Fruit fly (Drosophila melanogaster) whole organism, embryonic: ENCODE results near the gene mfr.

ENCODE experiments used
- BEAF-32 ChIP-seq: fragments of 200-800 bp; sonication (Bioruptor generic); optimal IDR thresholded peaks from 3 replicates; lab custom pipeline; 2017; ENCODE audit warnings: missing biosample characterization, missing genetic modification characterization, mild to moderate bottlenecking, moderate library complexity, missing genetic modification reagents
- Bgb ChIP-seq: fragments of 200-800 bp; sonication (Bioruptor generic); IDR thresholded peaks from 2 replicates; pipeline ENCODE4 v1.3.6; 2022; ENCODE audit warnings: missing biosample characterization, missing genetic modification characterization; ENCODE audit not compliant: partially characterized antibody
- CG10462 ChIP-seq: fragments of 200-800 bp; sonication (Bioruptor generic); optimal IDR thresholded peaks from 2 replicates; lab custom pipeline; 2016; ENCODE audit warnings: missing biosample characterization, missing genetic modification characterization
- CG10654 ChIP-seq: fragments of 200-800 bp; sonication (Bioruptor generic); optimal IDR thresholded peaks from 2 replicates; lab custom pipeline; 2016; ENCODE audit warnings: missing biosample characterization, missing genetic modification characterization
- CG12236 ChIP-seq: fragments of 200-800 bp; sonication (Bioruptor generic); optimal IDR thresholded peaks from 2 replicates; lab custom pipeline; 2016; ENCODE audit warnings: missing biosample characterization, missing genetic modification characterization
- CG14441 ChIP-seq: fragments of 200-800 bp; sonication (Bioruptor generic); IDR thresholded peaks from 2 replicates; pipeline ENCODE4 v1.3.6; 2022; ENCODE audit warnings: missing biosample characterization, missing genetic modification characterization
- CG15011 ChIP-seq: fragments of 200-800 bp; sonication (Bioruptor generic); optimal IDR thresholded peaks from 3 replicates; lab custom pipeline; 2018; ENCODE audit warnings: missing biosample characterization, mild to moderate bottlenecking, missing genetic modification characterization
- CG15269 ChIP-seq: fragments of 200-800 bp; sonication (Bioruptor generic); optimal IDR thresholded peaks from 2 replicates; lab custom pipeline; 2018; ENCODE audit warnings: missing biosample characterization, mild to moderate bottlenecking, missing genetic modification characterization, moderate library complexity
- CG16813 ChIP-seq: fragments of 200-800 bp; sonication (Bioruptor generic); IDR thresholded peaks from 3 replicates; pipeline ENCODE4 v1.3.6; 2022; ENCODE audit warnings: missing biosample characterization, missing genetic modification characterization; ENCODE audit not compliant: partially characterized antibody
- CG17359 ChIP-seq: fragments of 200-800 bp; sonication (Bioruptor generic); optimal IDR thresholded peaks from 3 replicates; lab custom pipeline; 2018; ENCODE audit warnings: missing biosample characterization, mild to moderate bottlenecking, missing genetic modification characterization, moderate library complexity
- CG2116 ChIP-seq: fragments of 200-800 bp; sonication (Bioruptor generic); optimal IDR thresholded peaks from 3 replicates; lab custom pipeline; 2018; ENCODE audit warnings: missing biosample characterization, mild to moderate bottlenecking, missing genetic modification characterization
- CG32767 ChIP-seq: fragments of 200-800 bp; sonication (Bioruptor generic); IDR thresholded peaks from 2 replicates; pipeline ENCODE4 v1.3.6; 2022; ENCODE audit warnings: missing biosample characterization, missing genetic modification characterization
- CG33557 ChIP-seq: fragments of 200-800 bp; sonication (Bioruptor generic); optimal IDR thresholded peaks from 2 replicates; lab custom pipeline; 2019; ENCODE audit warnings: missing biosample characterization, mild to moderate bottlenecking, missing genetic modification characterization, moderate library complexity
- CG4617 ChIP-seq: fragments of 200-800 bp; sonication (Bioruptor generic); optimal IDR thresholded peaks from 3 replicates; lab custom pipeline; 2016; ENCODE audit warnings: missing biosample characterization, missing genetic modification characterization, borderline replicate concordance
- CG6813 ChIP-seq: fragments of 200-800 bp; sonication (Bioruptor generic); optimal IDR thresholded peaks from 2 replicates; lab custom pipeline; 2017; ENCODE audit warnings: missing biosample characterization, missing genetic modification characterization, mild to moderate bottlenecking, moderate library complexity, missing genetic modification reagents
- CG6854 ChIP-seq: fragments of 200-800 bp; sonication (Bioruptor generic); optimal IDR thresholded peaks from 3 replicates; lab custom pipeline; 2017; ENCODE audit warnings: missing biosample characterization, mild to moderate bottlenecking, missing genetic modification characterization
- Dek ChIP-seq: fragments of 200-800 bp; sonication (Bioruptor generic); optimal IDR thresholded peaks from 3 replicates; lab custom pipeline; 2019; ENCODE audit warnings: missing biosample characterization, mild to moderate bottlenecking, missing genetic modification characterization, moderate library complexity
- Dip3 ChIP-seq: fragments of 200-800 bp; sonication (Bioruptor generic); optimal IDR thresholded peaks from 3 replicates; lab custom pipeline; 2016; ENCODE audit warnings: missing biosample characterization, missing genetic modification characterization
- Doc2 ChIP-seq: fragments of 200-800 bp; sonication (Bioruptor generic); IDR thresholded peaks from 2 replicates; pipeline ENCODE4 v1.3.6; 2022; ENCODE audit warnings: missing biosample characterization, missing genetic modification characterization
- Doc3 ChIP-seq: fragments of 200-800 bp; sonication (Bioruptor generic); IDR thresholded peaks from 3 replicates; pipeline ENCODE4 v1.3.6; 2022; ENCODE audit warnings: missing biosample characterization, missing genetic modification characterization; ENCODE audit not compliant: partially characterized antibody
- Dref ChIP-seq: fragments of 200-800 bp; sonication (Bioruptor generic); IDR thresholded peaks from 2 replicates; pipeline ENCODE4 v1.3.6; 2022; ENCODE audit warnings: missing biosample characterization, missing genetic modification characterization
- Hr51 ChIP-seq, 2 experiments: fragments of 200-800 bp; sonication (Bioruptor generic); optimal IDR thresholded peaks; 2 replicates in 1 of 2; 3 replicates in 1 of 2; lab custom pipeline; 2016 to 2018; ENCODE audit warnings: missing biosample characterization in 2 of 2, missing genetic modification characterization in 2 of 2, mild to moderate bottlenecking in 1 of 2, moderate library complexity in 1 of 2
- Hsf ChIP-seq: fragments of 200-800 bp; sonication (Bioruptor generic); optimal IDR thresholded peaks from 3 replicates; lab custom pipeline; 2016; ENCODE audit warnings: missing biosample characterization, missing genetic modification characterization
- MESR4 ChIP-seq: fragments of 200-800 bp; sonication (Bioruptor generic); optimal IDR thresholded peaks from 2 replicates; lab custom pipeline; 2018; ENCODE audit warnings: missing biosample characterization, mild to moderate bottlenecking, missing genetic modification characterization, moderate library complexity
- abd-A ChIP-seq: fragments of 200-800 bp; sonication (Bioruptor generic); optimal IDR thresholded peaks from 3 replicates; lab custom pipeline; 2019; ENCODE audit warnings: missing biosample characterization, mild to moderate bottlenecking, missing genetic modification characterization, moderate library complexity
- al ChIP-seq: fragments of 200-800 bp; sonication (Bioruptor generic); IDR thresholded peaks from 2 replicates; pipeline ENCODE4 v1.3.6; 2022; ENCODE audit warnings: missing biosample characterization, missing genetic modification characterization
- bcd ChIP-seq: fragments of 200-800 bp; sonication (Bioruptor generic); optimal IDR thresholded peaks from 2 replicates; lab custom pipeline; 2017; ENCODE audit warnings: missing biosample characterization, mild to moderate bottlenecking, missing genetic modification characterization
- ci ChIP-seq: fragments of 200-800 bp; sonication (Bioruptor generic); IDR thresholded peaks from 3 replicates; pipeline ENCODE4 v1.3.6; 2022; ENCODE audit warnings: missing biosample characterization, missing genetic modification characterization
- crol ChIP-seq: fragments of 200-800 bp; sonication (Bioruptor generic); IDR thresholded peaks from 2 replicates; pipeline ENCODE4 v1.3.6; 2022; ENCODE audit warnings: missing biosample characterization, missing genetic modification characterization
- dimm ChIP-seq: fragments of 200-800 bp; sonication (Bioruptor generic); IDR thresholded peaks from 2 replicates; pipeline ENCODE4 v1.3.6; 2022; ENCODE audit warnings: missing biosample characterization, missing genetic modification characterization
- dmrt99B ChIP-seq: fragments of 200-800 bp; sonication (Bioruptor generic); optimal IDR thresholded peaks from 2 replicates; lab custom pipeline; 2018; ENCODE audit warnings: missing biosample characterization, mild to moderate bottlenecking, missing genetic modification characterization, moderate library complexity
- ems ChIP-seq: fragments of 200-800 bp; sonication (Bioruptor generic); optimal IDR thresholded peaks from 3 replicates; lab custom pipeline; 2016; ENCODE audit warnings: missing biosample characterization, missing genetic modification characterization
- fd96Cb ChIP-seq: fragments of 200-800 bp; sonication (Bioruptor generic); optimal IDR thresholded peaks from 2 replicates; lab custom pipeline; 2018; ENCODE audit warnings: missing biosample characterization, mild to moderate bottlenecking, missing genetic modification characterization, moderate library complexity
- gce ChIP-seq: fragments of 200-800 bp; sonication (Bioruptor generic); IDR thresholded peaks from 3 replicates; pipeline ENCODE4 v1.3.6; 2022; ENCODE audit warnings: missing biosample characterization, missing genetic modification characterization
- gcm ChIP-seq: fragments of 200-800 bp; sonication (Bioruptor generic); optimal IDR thresholded peaks from 2 replicates; lab custom pipeline; 2019; ENCODE audit warnings: missing biosample characterization, mild to moderate bottlenecking, missing genetic modification characterization, moderate library complexity
- grau ChIP-seq: fragments of 200-800 bp; optimal IDR thresholded peaks from 3 replicates; lab custom pipeline; 2019; ENCODE audit warnings: missing biosample characterization, mild to moderate bottlenecking, missing genetic modification characterization, moderate library complexity
- hb ChIP-seq: fragments of 200-800 bp; sonication (Bioruptor generic); IDR thresholded peaks from 3 replicates; pipeline ENCODE4 v1.3.6; 2022; ENCODE audit warnings: missing biosample characterization, missing genetic modification characterization; ENCODE audit not compliant: partially characterized antibody
- ken ChIP-seq: fragments of 200-800 bp; sonication (Bioruptor generic); IDR thresholded peaks from 3 replicates; pipeline ENCODE4 v1.3.6; 2022; ENCODE audit warnings: missing biosample characterization, missing genetic modification characterization
- nerfin-1 ChIP-seq: fragments of 200-800 bp; sonication (Bioruptor generic); optimal IDR thresholded peaks from 3 replicates; lab custom pipeline; 2019; ENCODE audit warnings: missing biosample characterization, mild to moderate bottlenecking, missing genetic modification characterization, moderate library complexity
- org-1 ChIP-seq: fragments of 200-800 bp; sonication (Bioruptor generic); optimal IDR thresholded peaks from 2 replicates; lab custom pipeline; 2017; ENCODE audit warnings: missing biosample characterization, missing genetic modification characterization
- phol ChIP-seq: fragments of 200-800 bp; sonication (Bioruptor generic); optimal IDR thresholded peaks from 3 replicates; lab custom pipeline; 2018; ENCODE audit warnings: missing biosample characterization, mild to moderate bottlenecking, missing genetic modification characterization, moderate library complexity
- pita ChIP-seq: fragments of 200-800 bp; sonication (Bioruptor generic); optimal IDR thresholded peaks from 2 replicates; lab custom pipeline; 2017; ENCODE audit warnings: missing biosample characterization, mild to moderate bottlenecking, missing genetic modification characterization
- pzg ChIP-seq: fragments of 200-800 bp; sonication (Bioruptor generic); optimal IDR thresholded peaks from 3 replicates; lab custom pipeline; 2018; ENCODE audit warnings: missing biosample characterization, mild to moderate bottlenecking, missing genetic modification characterization, moderate library complexity
- scrt ChIP-seq: fragments of 200-800 bp; sonication (Bioruptor generic); optimal IDR thresholded peaks from 2 replicates; lab custom pipeline; 2018; ENCODE audit warnings: missing biosample characterization, mild to moderate bottlenecking, missing genetic modification characterization, moderate library complexity
- seq ChIP-seq: fragments of 200-800 bp; sonication (Bioruptor generic); IDR thresholded peaks from 2 replicates; pipeline ENCODE4 v1.3.6; 2022; ENCODE audit warnings: missing biosample characterization, missing genetic modification characterization
- tap ChIP-seq: fragments of 200-800 bp; optimal IDR thresholded peaks from 3 replicates; lab custom pipeline; 2019; ENCODE audit warnings: missing biosample characterization, mild to moderate bottlenecking, missing genetic modification characterization, moderate library complexity
- twi ChIP-seq: fragments of 200-800 bp; optimal IDR thresholded peaks from 2 replicates; lab custom pipeline; 2019; ENCODE audit warnings: missing biosample characterization, mild to moderate bottlenecking, missing genetic modification characterization, moderate library complexity

The mfr gene

DNA sequence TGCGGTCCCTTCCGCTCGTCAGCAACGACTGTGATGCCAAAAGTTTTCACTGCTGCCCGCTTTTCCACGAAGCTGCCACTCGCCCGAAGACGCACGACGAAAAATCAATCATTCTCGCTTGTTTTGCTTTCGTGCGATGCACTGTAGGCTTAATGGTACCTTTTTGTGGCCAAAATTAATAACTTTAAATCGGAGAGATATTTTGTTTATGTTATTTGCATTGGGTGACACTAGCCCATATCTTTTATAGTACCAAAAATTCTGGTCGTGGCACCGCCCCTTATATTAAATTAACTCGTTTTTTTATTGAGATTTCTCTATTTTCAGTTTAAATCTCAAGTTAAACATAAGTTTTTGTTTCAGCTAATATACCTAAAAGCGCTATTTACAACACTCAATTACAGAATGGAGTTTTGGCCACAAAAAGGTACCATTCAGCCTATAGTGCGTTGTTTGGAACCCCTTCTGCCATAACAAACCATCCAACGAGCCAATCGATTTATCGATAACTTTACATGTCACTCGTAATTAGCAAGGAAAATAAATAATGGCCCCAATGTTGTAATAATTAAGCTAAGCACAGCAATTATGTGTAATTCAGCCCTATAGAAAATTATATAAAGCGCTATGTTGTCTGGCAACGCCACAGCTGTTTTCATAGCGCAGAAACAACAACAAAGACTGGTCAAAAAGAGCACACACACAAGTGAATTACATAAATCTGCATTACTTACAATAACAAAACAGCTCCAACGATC is 40.9 kb upstream of the mfr start (continued):
- peak in 1 of 2 experiments; percentile 82 for TF ChIP-seq Hr51 (GFP tag; optimal IDR thresholded peaks at IDR 0.05; lab: Kevin White, UChicago)
- TF ChIP-seq Doc3 (GFP tag; lab: Robert Waterston, UW), result no peak
- TF ChIP-seq CG17359 (tag; lab: Kevin White, UChicago), result peak; percentile 71
- TF ChIP-seq CG2116 (GFP tag; lab: Kevin White, UChicago), result peak; percentile 44
- TF ChIP-seq abd-A, result peak; percentile 69
- peak; percentile 4 for TF ChIP-seq CG10654 (GFP tag; lab: Kevin White, UChicago)
- peak; percentile 79 for TF ChIP-seq dmrt99B (tag; lab: Kevin White, UChicago)
- TF ChIP-seq Dref (GFP tag; lab: Robert Waterston, UW), result peak; percentile 61
- no peak for TF ChIP-seq CG4617 (GFP tag; lab: Kevin White, UChicago)
- TF ChIP-seq crol (GFP tag; lab: Robert Waterston, UW), result no peak
- peak; percentile 52 for TF ChIP-seq Hsf
- peak; percentile 40; the same call in 2 of the 3 replicates for TF ChIP-seq CG16813 (GFP tag; lab: Robert Waterston, UW)
- no peak for TF ChIP-seq Doc2 (GFP tag; lab: Robert Waterston, UW)
- TF ChIP-seq seq, result no peak
- no peak for TF ChIP-seq pita
- no peak; the same call in 1 of the 2 replicates for TF ChIP-seq CG14441
- no peak for TF ChIP-seq CG12236 (GFP tag; lab: Kevin White, UChicago)
- TF ChIP-seq Dip3 (GFP tag; lab: Kevin White, UChicago), result peak; percentile 15
- 0 out of 3 replicates have a peak, but pooled peaks have one; percentile 21 for TF ChIP-seq ken (GFP tag; lab: Robert Waterston, UW)
- TF ChIP-seq gcm, result peak; percentile 60
- TF ChIP-seq CG6813 (GFP tag; lab: Kevin White, UChicago), result peak; percentile 69
- peak; percentile 57 for TF ChIP-seq CG15011 (GFP tag; lab: Kevin White, UChicago)
- TF ChIP-seq CG15269 (tag; lab: Kevin White, UChicago), result peak; percentile 77
- peak; percentile 76 for TF ChIP-seq org-1 (GFP tag; lab: Kevin White, UChicago)
- no peak for TF ChIP-seq gce (GFP tag; lab: Robert Waterston, UW)
- TF ChIP-seq BEAF-32 (GFP tag; lab: Kevin White, UChicago), result peak; percentile 34
- TF ChIP-seq nerfin-1, result peak; percentile 47
- TF ChIP-seq grau (tag; lab: Kevin White, UChicago), result peak; percentile 76
- peak; percentile 82 for TF ChIP-seq ci (GFP tag; lab: Robert Waterston, UW)
- TF ChIP-seq al (GFP tag; lab: Robert Waterston, UW), result 0 out of 2 replicates have a peak, but pooled peaks have one; percentile 38
- TF ChIP-seq dimm (GFP tag; lab: Robert Waterston, UW), result no peak
- TF ChIP-seq MESR4 (GFP tag; lab: Kevin White, UChicago), result no peak
- peak; percentile 64 for TF ChIP-seq scrt
- TF ChIP-seq Dek (tag; lab: Kevin White, UChicago), result peak; percentile 74
- peak; percentile 73 for TF ChIP-seq phol (tag; lab: Kevin White, UChicago)
- TF ChIP-seq tap (tag; lab: Kevin White, UChicago), result peak; percentile 30
- peak; percentile 21 for TF ChIP-seq pzg (GFP tag; lab: Kevin White, UChicago)
- TF ChIP-seq Bgb, result peak; percentile 53
- TF ChIP-seq CG32767 (GFP tag; lab: Robert Waterston, UW), result peak; percentile 57; the same call in 1 of the 2 replicates
- TF ChIP-seq ems (GFP tag; lab: Kevin White, UChicago), result peak; percentile 56
- TF ChIP-seq hb (GFP tag; lab: Robert Waterston, UW), result no peak
- TF ChIP-seq twi (tag; lab: Kevin White, UChicago), result no peak
- TF ChIP-seq CG33557 (GFP tag; lab: Kevin White, UChicago), result peak; percentile 16
- peak; percentile 55 for TF ChIP-seq fd96Cb
- TF ChIP-seq CG10462 (GFP tag; lab: Kevin White, UChicago), result no peak
- TF ChIP-seq CG6854 (GFP tag; lab: Kevin White, UChicago), result peak; percentile 57
- peak; percentile 82 for TF ChIP-seq bcd
